Fruit fly (Drosophila melanogaster) whole organism: ENCODE data around the gene Rab9.

Source experiments
- EcR ChIP-seq, 2 experiments: fragments of >200 bp; optimal IDR thresholded peaks; 2 replicates each; lab custom pipeline; 2017; ENCODE audit warnings: missing biosample characterization in 2 of 2, missing genetic modification characterization in 2 of 2, missing genetic modification reagents in 2 of 2
- pan ChIP-seq: fragments of >200 bp; optimal IDR thresholded peaks from 2 replicates; lab custom pipeline; 2017

DNA sequence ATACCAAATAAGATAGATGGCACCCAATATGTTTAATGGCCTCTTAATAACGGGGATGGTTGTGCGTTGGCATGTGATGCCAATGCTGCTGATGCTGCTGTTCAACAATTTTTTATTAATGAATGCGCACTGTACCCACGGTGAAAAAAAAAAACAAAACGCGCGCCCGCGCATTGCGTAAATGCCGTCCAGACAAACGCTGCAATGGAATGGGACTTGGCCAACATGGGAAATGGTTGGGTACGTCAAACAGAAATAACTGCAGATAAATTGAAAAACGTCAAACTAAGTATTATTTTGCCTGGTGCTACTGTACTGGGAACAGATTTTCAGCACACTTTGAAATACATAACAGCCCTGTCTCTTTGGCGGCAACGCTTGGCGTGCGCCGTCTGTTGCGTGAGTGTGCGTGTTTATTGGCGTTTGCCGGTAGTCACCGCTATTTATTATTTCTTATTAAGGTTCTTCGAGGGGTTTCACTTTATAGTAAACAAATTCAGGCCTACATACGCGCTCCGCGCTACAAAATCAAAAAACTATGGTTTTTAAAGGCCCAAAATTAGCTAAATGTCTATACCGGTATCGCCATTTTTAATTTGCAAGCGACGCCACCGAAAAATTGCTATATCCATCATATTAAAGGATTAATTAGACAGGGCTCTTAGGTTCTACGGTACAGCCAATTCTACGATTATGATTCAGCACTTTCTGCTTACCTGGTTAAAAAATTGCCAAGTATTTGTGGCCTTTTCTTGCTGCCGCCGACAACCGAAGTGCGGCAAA is 20.4 kb downstream of the Rab9 start:
- TF ChIP-seq EcR (GFP tag; optimal IDR thresholded peaks at IDR 0.05; lab: Kevin White, UChicago) (no peak), pan (no peak)
